Worm (Caenorhabditis elegans) whole organism, L4 larva: Measurements from ENCODE around the gene C26E6.1.
A peak's percentile ranks its signal among the peaks of the same experiment; 100 is the strongest.

Experiments
- F26F4.8 ChIP-seq: fragments of 200-800 bp; sonication (Bioruptor generic); conservative IDR thresholded peaks from 2 replicates; pipeline ENCODE4 v1.3.6; 2022; ENCODE audit warnings: missing genetic modification characterization, missing compliant biosample characterization
- F49E8.2 ChIP-seq: sonication (generic microtip); optimal IDR thresholded peaks from 2 replicates; lab custom pipeline; 2016; ENCODE audit warnings: missing compliant biosample characterization, mild to moderate bottlenecking, missing genetic modification characterization, borderline replicate concordance
- R02D3.7 ChIP-seq: fragments of 150-350 bp; sonication (generic microtip); optimal IDR thresholded peaks from 3 replicates; lab custom pipeline; 2014; ENCODE audit warnings: missing biosample characterization, missing genetic modification characterization
- Y48G9A.11 ChIP-seq: fragments of 200-800 bp; sonication (Bioruptor generic); IDR thresholded peaks from 2 replicates; pipeline ENCODE4 v1.3.6; 2022; ENCODE audit warnings: missing genetic modification reagents, missing genetic modification characterization, missing compliant biosample characterization
- ceh-28 ChIP-seq: fragments of 150-350 bp; optimal IDR thresholded peaks from 2 replicates; lab custom pipeline; 2014; ENCODE audit warnings: missing biosample characterization, missing genetic modification reagents, missing genetic modification characterization
- cey-2 ChIP-seq: sonication (generic microtip); optimal IDR thresholded peaks from 3 replicates; lab custom pipeline; 2017; ENCODE audit warnings: missing genetic modification characterization, mild to moderate bottlenecking, missing compliant biosample characterization, antibody characterized with exemption, borderline replicate concordance; ENCODE audit not compliant: insufficient read depth
- ctbp-1 ChIP-seq: fragments of 200-800 bp; sonication (Bioruptor generic); IDR thresholded peaks from 2 replicates; pipeline ENCODE4 v1.3.6; 2022; ENCODE audit warnings: missing genetic modification reagents, missing genetic modification characterization, missing compliant biosample characterization
- daf-12 ChIP-seq: fragments of 150-350 bp; optimal IDR thresholded peaks from 2 replicates; lab custom pipeline; 2014; ENCODE audit warnings: missing biosample characterization, missing genetic modification reagents, missing genetic modification characterization
- daf-8 ChIP-seq: fragments of 200-800 bp; sonication (Bioruptor generic); IDR thresholded peaks from 2 replicates; pipeline ENCODE4 v1.3.6; 2022; ENCODE audit warnings: missing genetic modification characterization, missing compliant biosample characterization
- dpl-1 ChIP-seq: fragments of 150-350 bp; optimal IDR thresholded peaks from 2 replicates; lab custom pipeline; 2014; ENCODE audit warnings: missing biosample characterization, missing genetic modification reagents, missing genetic modification characterization
- dve-1 ChIP-seq: sonication (generic microtip); optimal IDR thresholded peaks from 2 replicates; lab custom pipeline; 2017; ENCODE audit warnings: antibody characterized with exemption, mild to moderate bottlenecking, missing genetic modification characterization, missing compliant biosample characterization; ENCODE audit not compliant: insufficient read depth
- egl-27 ChIP-seq: sonication (generic microtip); optimal IDR thresholded peaks from 3 replicates; lab custom pipeline; 2017; ENCODE audit warnings: missing biosample characterization, missing genetic modification reagents, missing genetic modification characterization
- fkh-10 ChIP-seq: fragments of 150-350 bp; optimal IDR thresholded peaks from 2 replicates; lab custom pipeline; 2014; ENCODE audit warnings: missing biosample characterization, missing genetic modification reagents, missing genetic modification characterization
- hif-1 ChIP-seq, 2 experiments: sonication (generic microtip); optimal IDR thresholded peaks; 2 replicates each; lab custom pipeline; 2016 to 2017; ENCODE audit warnings: missing compliant biosample characterization in 2 of 2, missing genetic modification characterization in 2 of 2, missing genetic modification reagents in 2 of 2, missing genotype in 2 of 2, mild to moderate bottlenecking in 1 of 2
- hlh-11 ChIP-seq: fragments of 200-800 bp; sonication (Bioruptor generic); optimal IDR thresholded peaks from 2 replicates; lab custom pipeline; 2018; ENCODE audit warnings: mild to moderate bottlenecking, missing genetic modification characterization, missing compliant biosample characterization
- hmg-1.1 ChIP-seq: fragments of 200-800 bp; sonication (Bioruptor generic); IDR thresholded peaks from 2 replicates; pipeline ENCODE4 v1.3.6; 2022; ENCODE audit warnings: missing genetic modification reagents, missing genetic modification characterization, missing compliant biosample characterization
- lsy-2 ChIP-seq, 2 experiments: fragments of 150-350 bp in 1 of 2; sonication (generic microtip) in 1 of 2; optimal IDR thresholded peaks; 2 replicates each; lab custom pipeline; 2014 to 2017; ENCODE audit warnings: missing biosample characterization in 2 of 2, missing genetic modification characterization in 2 of 2
- mes-2 ChIP-seq: sonication (generic microtip); optimal IDR thresholded peaks from 2 replicates; lab custom pipeline; 2016; ENCODE audit warnings: missing genotype, mild to moderate bottlenecking, missing genetic modification characterization, missing compliant biosample characterization; ENCODE audit not compliant: poor library complexity, severe bottlenecking
- mxl-3 ChIP-seq: fragments of 200-800 bp; sonication (Bioruptor generic); optimal IDR thresholded peaks from 2 replicates; lab custom pipeline; 2018; ENCODE audit warnings: mild to moderate bottlenecking, missing genetic modification characterization, missing compliant biosample characterization
- nhr-25 ChIP-seq: sonication (generic microtip); optimal IDR thresholded peaks from 2 replicates; lab custom pipeline; 2017; ENCODE audit warnings: missing genetic modification characterization, mild to moderate bottlenecking, missing compliant biosample characterization, antibody characterized with exemption, moderate library complexity, borderline replicate concordance; ENCODE audit not compliant: insufficient read depth
- nhr-28 ChIP-seq: fragments of 150-350 bp; optimal IDR thresholded peaks from 2 replicates; lab custom pipeline; 2014; ENCODE audit warnings: missing biosample characterization, missing genetic modification characterization
- nhr-48 ChIP-seq: sonication (generic microtip); optimal IDR thresholded peaks from 2 replicates; lab custom pipeline; 2016; ENCODE audit warnings: mild to moderate bottlenecking, missing genetic modification characterization, missing compliant biosample characterization
- sdz-12 ChIP-seq: fragments of 200-800 bp; sonication (Bioruptor generic); optimal IDR thresholded peaks from 2 replicates; lab custom pipeline; 2018; ENCODE audit warnings: mild to moderate bottlenecking, missing genetic modification characterization, missing compliant biosample characterization
- tag-97 ChIP-seq: fragments of 200-800 bp; sonication (Bioruptor generic); IDR thresholded peaks from 2 replicates; pipeline ENCODE4 v1.3.6; 2022; ENCODE audit warnings: missing genetic modification characterization, missing compliant biosample characterization
- unc-130 ChIP-seq: sonication (generic microtip); optimal IDR thresholded peaks from 2 replicates; lab custom pipeline; 2016; ENCODE audit warnings: missing genetic modification reagents, missing genetic modification characterization, missing compliant biosample characterization
- unc-62 ChIP-seq, 3 experiments: fragments of 150-350 bp in 1 of 3; sonication (generic microtip); optimal IDR thresholded peaks in 2 of 3; peaks in 1 of 3; 1 replicate in 1 of 3; 2 replicates in 2 of 3; lab custom pipeline; 2014 to 2017; ENCODE audit warnings: missing biosample characterization in 3 of 3, missing genetic modification characterization in 3 of 3, missing genetic modification reagents in 3 of 3, missing genotype in 1 of 3
- zag-1 ChIP-seq: fragments of 150-350 bp; optimal IDR thresholded peaks from 2 replicates; lab custom pipeline; 2014; ENCODE audit warnings: missing biosample characterization, missing genetic modification characterization
- zfp-2 ChIP-seq: sonication (generic microtip); optimal IDR thresholded peaks from 2 replicates; lab custom pipeline; 2016; ENCODE audit warnings: mild to moderate bottlenecking, missing genetic modification characterization, missing compliant biosample characterization
- ztf-7 ChIP-seq: fragments of 150-350 bp; optimal IDR thresholded peaks from 2 replicates; lab custom pipeline; 2014; ENCODE audit warnings: missing biosample characterization, missing genetic modification characterization

The C26E6.1 gene

DNA sequence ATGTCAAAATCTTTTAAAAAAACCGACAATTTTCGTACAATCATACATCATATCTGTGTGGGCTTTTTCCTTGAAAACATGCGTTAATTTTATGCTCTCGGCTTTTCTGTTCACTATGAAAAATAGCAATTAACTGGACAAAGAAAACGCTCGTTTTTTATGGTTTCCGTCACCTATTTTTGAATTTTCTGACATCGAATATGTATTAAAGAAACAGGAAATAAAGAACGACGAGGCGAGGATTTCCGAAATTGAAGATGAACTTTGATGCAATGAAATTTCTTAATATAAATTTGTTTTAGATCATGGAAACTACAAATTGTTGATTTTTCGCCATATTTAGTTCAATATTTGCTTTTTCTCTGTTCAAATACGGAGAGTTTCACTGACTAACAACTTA lies 27.3 kb downstream of the C26E6.1 start:
- TF ChIP-seq unc-62 (GFP tag; optimal IDR thresholded peaks at IDR 0.05 in 1 of 2; lab: Kevin White, UChicago) (peak in 1 of 2 experiments; percentile 92), unc-62 (tag; optimal IDR thresholded peaks at IDR 0.05; lab: Kevin White, UChicago) (no peak), hif-1 (tag; optimal IDR thresholded peaks at IDR 0.05; lab: Kevin White, UChicago) (no peak)
- TF ChIP-seq, all 104 proteins: peak for 1

DNA sequence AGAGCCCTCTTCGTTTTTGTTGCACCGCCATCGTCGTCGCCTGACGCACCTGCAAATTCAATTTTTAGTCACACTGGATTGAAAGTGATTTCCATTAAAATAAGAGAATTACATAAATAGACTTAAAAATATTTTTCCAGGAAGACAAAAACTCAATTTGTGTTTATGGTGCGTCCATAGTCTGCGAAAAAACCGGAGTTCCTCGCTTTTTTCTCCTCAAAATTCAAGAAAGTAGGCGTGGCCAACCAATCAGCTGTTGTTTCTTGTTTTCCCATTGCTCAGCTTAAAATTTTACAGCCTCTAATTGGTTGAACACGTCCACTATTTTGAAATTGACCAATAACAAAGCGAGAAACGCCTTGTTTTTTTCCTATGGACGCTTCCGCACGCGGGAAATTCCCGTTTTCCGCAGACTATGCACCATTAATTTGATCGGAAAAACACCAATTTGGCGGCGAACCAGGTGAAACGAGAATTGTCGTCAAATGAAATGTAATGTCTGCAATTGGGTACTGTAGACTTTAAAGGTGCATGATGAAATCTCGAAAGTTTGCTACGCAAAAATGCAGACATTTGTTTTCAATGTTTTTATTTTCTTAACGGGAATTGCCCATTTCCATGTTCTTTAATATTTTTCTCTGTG lies 27.9 kb downstream of the C26E6.1 start, which contains the start of gene C27F2.7:
TSS of gene C27F2.7 (minus strand) at position 51 of the 643 bp plus-strand sequence.
- TF ChIP-seq mxl-3 (GFP tag; lab: Kevin White, UChicago) (no peak), F49E8.2 (tag; lab: Kevin White, UChicago) (peak; percentile 11), Y48G9A.11 (GFP tag; lab: Robert Waterston, UW) (peak; percentile 35; the same call in 1 of the 2 replicates), unc-130 (GFP tag; lab: Kevin White, UChicago) (peak; percentile 41)
- TF ChIP-seq, all 104 proteins: peak for 3

DNA sequence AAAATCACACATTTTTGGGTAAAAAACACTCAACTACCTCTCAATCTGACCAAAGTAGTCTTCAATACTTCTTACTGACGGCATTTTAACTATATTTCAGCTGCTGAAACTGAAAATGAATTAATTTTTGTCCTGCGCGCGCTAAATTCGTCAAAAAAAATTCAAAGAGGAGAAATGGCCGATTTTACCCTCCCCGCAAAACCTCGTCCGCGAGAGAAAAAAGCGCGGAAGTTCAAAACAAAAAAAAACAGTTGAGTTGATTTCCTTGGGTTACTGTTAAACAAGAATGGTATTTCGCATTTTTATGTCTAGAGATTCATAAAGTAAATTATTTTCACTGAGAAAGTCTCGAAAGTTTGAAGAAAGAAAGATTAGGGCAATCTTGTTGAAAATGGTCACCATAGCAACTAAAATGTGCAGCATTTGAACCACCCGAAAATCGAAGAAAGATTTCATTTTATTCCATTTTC lies 30.2 kb downstream of the C26E6.1 start, which contains the start of the genes C27F2.10 and wdr-60:
TSS of gene C27F2.10 (minus strand) at position 109 of the 470 bp plus-strand sequence.
TSS of gene wdr-60 (plus strand) at position 420 of the 470 bp plus-strand sequence.
- TF ChIP-seq zag-1 (tag; lab: Kevin White, UChicago) (no peak), dpl-1 (GFP tag; lab: Kevin White, UChicago) (peak; percentile 82), zfp-2 (tag; lab: Kevin White, UChicago) (no peak), daf-12 (tag; lab: Kevin White, UChicago) (no peak), egl-27 (no peak), mes-2 (tag; lab: Kevin White, UChicago) (peak; percentile 92), F26F4.8 (no peak), ceh-28 (tag; lab: Kevin White, UChicago) (no peak), lsy-2 (tag; optimal IDR thresholded peaks at IDR 0.05; lab: Kevin White, UChicago) (peak in 1 of 2 experiments; percentile 4), sdz-12 (GFP tag; lab: Kevin White, UChicago) (no peak), hif-1 (tag; optimal IDR thresholded peaks at IDR 0.05; lab: Kevin White, UChicago) (peak in 1 of 2 experiments; percentile 31)

DNA sequence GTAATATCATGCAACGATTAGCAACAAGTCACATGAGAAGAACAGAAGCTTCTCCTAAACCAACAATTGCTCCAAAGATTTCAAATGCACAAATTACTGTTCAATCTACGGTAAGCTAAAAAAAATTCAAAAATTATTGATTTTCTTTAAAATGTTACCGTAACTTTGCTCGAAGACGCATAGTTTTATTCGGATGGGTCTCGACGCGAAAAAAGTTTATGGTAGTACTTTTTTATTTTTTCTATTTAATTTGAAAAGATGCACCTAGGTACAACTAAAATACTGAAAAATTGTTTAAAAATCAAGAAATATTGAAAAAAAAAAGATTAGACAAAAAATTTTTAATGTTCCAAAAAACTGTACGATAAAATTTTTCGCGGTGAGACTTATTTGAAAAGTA lies 31.0 kb downstream of the C26E6.1 start:
- no peak for TF ChIP-seq hmg-1.1 (GFP tag; lab: Robert Waterston, UW)
- peak in 1 of 2 experiments; percentile 4 for TF ChIP-seq lsy-2 (tag; optimal IDR thresholded peaks at IDR 0.05; lab: Kevin White, UChicago)

DNA sequence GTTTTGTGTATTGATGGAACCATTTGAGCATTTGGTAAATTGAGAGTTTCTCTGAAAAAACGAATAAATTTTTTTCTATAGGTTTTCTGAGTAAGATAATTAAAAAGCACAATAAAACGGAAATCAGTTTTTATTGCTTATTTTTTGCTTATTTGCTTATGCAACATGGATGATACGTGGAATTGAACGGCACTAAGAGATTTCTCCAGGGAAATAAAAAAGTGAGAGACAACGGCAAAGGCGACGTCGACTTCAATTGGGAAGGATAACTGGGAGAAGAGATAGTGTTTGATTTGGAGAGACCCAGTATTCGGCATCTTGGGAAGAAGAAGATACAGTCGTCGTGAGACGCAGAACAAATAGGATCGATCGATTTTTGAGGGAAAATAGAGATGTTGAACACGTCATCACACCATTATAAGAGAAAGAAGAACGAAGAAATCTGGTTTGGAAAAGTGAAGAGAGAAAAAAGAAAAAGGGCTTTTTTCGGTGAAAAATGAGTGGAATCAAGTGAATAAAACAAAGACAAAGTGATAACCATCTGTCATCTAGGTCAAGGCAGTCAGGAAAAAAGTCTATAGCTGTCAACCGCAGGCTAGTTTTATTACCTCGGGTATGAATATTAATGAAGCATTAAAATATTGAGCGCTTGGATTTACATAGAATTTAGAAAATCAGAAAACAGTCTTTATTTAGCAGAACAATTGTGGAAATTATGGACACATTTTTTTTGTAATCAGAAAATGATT lies 41.6 kb downstream of the C26E6.1 start, which contains the start of gene tmem-131:
TSS of gene tmem-131 (minus strand) at position 51 of the 749 bp plus-strand sequence.
- peak; percentile 11 for TF ChIP-seq nhr-48 (tag; lab: Kevin White, UChicago)
- TF ChIP-seq lsy-2 (tag; optimal IDR thresholded peaks at IDR 0.05; lab: Kevin White, UChicago): peak in 1 of 2 experiments; percentile 16
- TF ChIP-seq hlh-11 (tag; lab: Kevin White, UChicago): peak; percentile 60
- TF ChIP-seq R02D3.7 (tag; lab: Kevin White, UChicago): no peak
- TF ChIP-seq dpl-1 (GFP tag; lab: Kevin White, UChicago): peak; percentile 9
- no peak for TF ChIP-seq cey-2 (tag; lab: Kevin White, UChicago)
- no peak for TF ChIP-seq tag-97 (GFP tag; lab: Robert Waterston, UW)
- peak; percentile 11 for TF ChIP-seq dve-1 (tag; lab: Kevin White, UChicago)
- TF ChIP-seq daf-8: no peak
- TF ChIP-seq nhr-25 (tag; lab: Kevin White, UChicago): peak; percentile 63
- peak; percentile 53 for TF ChIP-seq nhr-28
- no peak for TF ChIP-seq hif-1 (tag; optimal IDR thresholded peaks at IDR 0.05; lab: Kevin White, UChicago)
- no peak for TF ChIP-seq fkh-10
- no peak for TF ChIP-seq ztf-7 (tag; lab: Kevin White, UChicago)
- TF ChIP-seq ctbp-1 (GFP tag; lab: Robert Waterston, UW): no peak
- peak; percentile 26 for TF ChIP-seq ceh-28 (tag; lab: Kevin White, UChicago)
- TF ChIP-seq unc-62 (GFP tag; optimal IDR thresholded peaks at IDR 0.05 in 1 of 2; lab: Kevin White, UChicago): peak in 1 of 2 experiments; percentile 90
- no peak for TF ChIP-seq unc-62 (tag; optimal IDR thresholded peaks at IDR 0.05; lab: Kevin White, UChicago)
- TF ChIP-seq, all 104 proteins: peak for 9
